Worm (Caenorhabditis elegans) whole organism, L4 larva: Measurements from ENCODE around the gene F49F1.2.

ENCODE experiments used
- ceh-82 ChIP-seq: sonication (generic microtip); optimal IDR thresholded peaks from 2 replicates; lab custom pipeline; 2017; ENCODE audit warnings: missing biosample characterization, missing genetic modification characterization
- nhr-237 ChIP-seq: sonication (generic microtip); optimal IDR thresholded peaks from 2 replicates; lab custom pipeline; 2017; ENCODE audit warnings: missing biosample characterization, missing genetic modification characterization
- nhr-76 ChIP-seq: fragments of 150-350 bp; optimal IDR thresholded peaks from 2 replicates; lab custom pipeline; 2014; ENCODE audit warnings: missing biosample characterization, missing genetic modification characterization
- unc-39 ChIP-seq: sonication (generic microtip); optimal IDR thresholded peaks from 2 replicates; lab custom pipeline; 2017; ENCODE audit warnings: missing biosample characterization, missing genetic modification characterization

DNA sequence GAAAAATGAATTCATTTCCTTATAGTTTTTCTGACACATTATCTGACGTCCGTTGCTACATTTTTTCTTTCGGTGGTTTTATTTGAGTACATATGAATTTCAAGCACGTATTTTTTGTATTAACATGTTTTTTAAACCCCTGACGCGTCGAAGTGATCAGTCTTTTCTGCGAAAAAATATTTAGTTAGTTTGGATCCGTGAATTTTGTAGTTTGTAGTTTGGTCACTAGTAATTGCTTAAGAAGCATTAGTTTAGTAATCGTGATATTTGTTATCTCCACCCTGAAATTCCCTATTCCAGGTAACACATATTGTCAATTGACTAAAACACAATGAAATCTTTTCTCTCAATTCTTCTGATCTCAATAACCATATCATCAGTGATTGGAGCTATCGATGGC, 7.0 kb upstream of the F49F1.2 start, which contains the start of gene C35B1.7:
- TF ChIP-seq unc-39 (tag; lab: Kevin White, UChicago) = no peak
- TF ChIP-seq ceh-82 = no peak
- TF ChIP-seq nhr-237 (tag; lab: Kevin White, UChicago) = no peak
- TF ChIP-seq nhr-76 (tag; lab: Kevin White, UChicago) = no peak
